Worm (Caenorhabditis elegans): ENCODE results near the gene twk-21.

ce11 chrX:16275255-16275813 lies 24.4 kb upstream of the twk-21 start, which contains the start of gene sdc-1:
- no peak for TF ChIP-seq ctbp-1 (GFP tag; IDR thresholded peaks at IDR 0.05)
- no peak for TF ChIP-seq T26A8.4 (GFP tag; IDR thresholded peaks at IDR 0.05)
- TF ChIP-seq lin-1 (GFP tag; IDR thresholded peaks at IDR 0.05) = no peak
- no peak for TF ChIP-seq ces-1 (GFP tag; optimal IDR thresholded peaks at IDR 0.05)
